Worm (Caenorhabditis elegans) whole organism, early embryonic: Measurements from ENCODE around the gene T01G6.1.

ENCODE experiments used
- B0310.2 ChIP-seq: sonication (generic microtip); optimal IDR thresholded peaks from 2 replicates; lab custom pipeline; 2016; ENCODE audit warnings: mild to moderate bottlenecking, missing genetic modification characterization, missing compliant biosample characterization
- F13C5.2 ChIP-seq: sonication (generic microtip); optimal IDR thresholded peaks from 2 replicates; lab custom pipeline; 2017; ENCODE audit warnings: mild to moderate bottlenecking, missing genetic modification characterization, inconsistent platforms, missing compliant biosample characterization
- aly-1 ChIP-seq: sonication (generic microtip); optimal IDR thresholded peaks from 2 replicates; lab custom pipeline; 2016; ENCODE audit warnings: missing genetic modification characterization, missing compliant biosample characterization
- ama-1 ChIP-seq: fragments of 150-350 bp; optimal IDR thresholded peaks from 2 replicates; lab custom pipeline; 2014
- ceh-13 ChIP-seq: fragments of 200-800 bp; sonication (Bioruptor generic); optimal IDR thresholded peaks from 2 replicates; lab custom pipeline; 2018; ENCODE audit warnings: mild to moderate bottlenecking, missing genetic modification characterization, missing compliant biosample characterization
- ceh-36 ChIP-seq: sonication (generic microtip); optimal IDR thresholded peaks from 2 replicates; lab custom pipeline; 2016; ENCODE audit warnings: missing genetic modification characterization, inconsistent platforms, missing compliant biosample characterization
- flt-1 ChIP-seq: fragments of 200-800 bp; sonication (Bioruptor generic); IDR thresholded peaks from 2 replicates; pipeline ENCODE4 v1.3.6; 2022; ENCODE audit warnings: missing genetic modification characterization, missing compliant biosample characterization
- hnd-1 ChIP-seq: sonication (generic microtip); optimal IDR thresholded peaks from 2 replicates; lab custom pipeline; 2016; ENCODE audit warnings: missing genetic modification characterization, missing compliant biosample characterization
- scrt-1 ChIP-seq: fragments of 200-800 bp; sonication (Bioruptor generic); IDR thresholded peaks from 2 replicates; pipeline ENCODE4 v1.3.6; 2022; ENCODE audit warnings: missing genetic modification characterization, missing compliant biosample characterization
- sea-1 ChIP-seq: fragments of 200-800 bp; sonication (Bioruptor generic); conservative IDR thresholded peaks from 2 replicates; pipeline ENCODE4 v1.3.6; 2022; ENCODE audit warnings: missing genetic modification characterization, missing compliant biosample characterization
- tbx-37 ChIP-seq: fragments of 200-800 bp; sonication (Bioruptor generic); conservative IDR thresholded peaks from 2 replicates; pipeline ENCODE4 v1.3.6; 2022; ENCODE audit warnings: missing genetic modification reagents, missing genetic modification characterization, missing compliant biosample characterization
- tra-4 ChIP-seq: sonication (generic microtip); optimal IDR thresholded peaks from 2 replicates; lab custom pipeline; 2017; ENCODE audit warnings: missing genetic modification characterization, missing compliant biosample characterization

- TF ChIP-seq ama-1 (no peak), ceh-36 (no peak), B0310.2 (tag; lab: Kevin White, UChicago) (no peak), flt-1 (GFP tag; lab: Robert Waterston, UW) (no peak), hnd-1 (tag; lab: Kevin White, UChicago) (no peak), tra-4 (tag; lab: Kevin White, UChicago) (no peak), F13C5.2 (tag; lab: Kevin White, UChicago) (no peak), aly-1 (no peak), ceh-13 (GFP tag; lab: Kevin White, UChicago) (no peak), sea-1 (GFP tag; lab: Robert Waterston, UW) (no peak), scrt-1 (GFP tag; lab: Robert Waterston, UW) (no peak), tbx-37 (GFP tag; lab: Robert Waterston, UW) (no peak)
These were observed 8.2 kb upstream of the T01G6.1 start, which contains the start of gene nhr-106 for ce11 chrV:489320-489719.
